Worm (Caenorhabditis elegans) whole organism, young adult: Measurements from ENCODE around the gene C10A4.6.

Experiments
- C17E4.6 ChIP-seq: fragments of 200-800 bp; sonication (Bioruptor generic); IDR thresholded peaks from 2 replicates; pipeline ENCODE4 v1.3.6; 2022; ENCODE audit warnings: missing genetic modification reagents, missing genetic modification characterization, missing compliant biosample characterization
- D2030.7 ChIP-seq: fragments of 200-800 bp; sonication (Bioruptor generic); IDR thresholded peaks from 2 replicates; pipeline ENCODE4 v1.3.6; 2022; ENCODE audit warnings: missing genetic modification reagents, missing genetic modification characterization, missing compliant biosample characterization
- F49E8.2 ChIP-seq: sonication (generic microtip); optimal IDR thresholded peaks from 3 replicates; lab custom pipeline; 2017; ENCODE audit warnings: missing genetic modification characterization, mild to moderate bottlenecking, missing compliant biosample characterization, antibody characterized with exemption, moderate library complexity; ENCODE audit not compliant: insufficient read depth
- F57C9.4 ChIP-seq: sonication (generic microtip); optimal IDR thresholded peaks from 2 replicates; lab custom pipeline; 2017; ENCODE audit warnings: mild to moderate bottlenecking, missing genetic modification characterization, missing compliant biosample characterization
- K11D2.4 ChIP-seq: fragments of 200-800 bp; sonication (Bioruptor generic); IDR thresholded peaks from 2 replicates; pipeline ENCODE4 v1.3.6; 2022; ENCODE audit warnings: missing genetic modification reagents, missing genetic modification characterization, missing compliant biosample characterization
- ZK185.1 ChIP-seq: sonication (generic microtip); optimal IDR thresholded peaks from 2 replicates; lab custom pipeline; 2016; ENCODE audit warnings: mild to moderate bottlenecking, missing genetic modification characterization, missing compliant biosample characterization; ENCODE audit not compliant: poor library complexity, severe bottlenecking
- atf-7 ChIP-seq: sonication (generic microtip); optimal IDR thresholded peaks from 2 replicates; lab custom pipeline; 2017; ENCODE audit warnings: mild to moderate bottlenecking, missing genetic modification characterization, missing compliant biosample characterization
- cebp-1 ChIP-seq, 2 experiments: fragments of 200-800 bp in 1 of 2; sonication (Bioruptor generic) in 1 of 2; sonication (generic microtip) in 1 of 2; IDR thresholded peaks in 1 of 2; optimal IDR thresholded peaks in 1 of 2; 2 replicates each; pipeline versions ENCODE4 v1.3.6 to Lab custom; 2017 to 2022; ENCODE audit warnings: missing compliant biosample characterization in 2 of 2, missing genetic modification characterization in 2 of 2, mild to moderate bottlenecking in 1 of 2, missing genetic modification reagents in 1 of 2, moderate library complexity in 1 of 2
- ceh-91 ChIP-seq: fragments of 200-800 bp; sonication (Bioruptor generic); IDR thresholded peaks from 2 replicates; pipeline ENCODE4 v1.3.6; 2022; ENCODE audit warnings: missing genetic modification reagents, missing genetic modification characterization, missing compliant biosample characterization
- dpff-1 ChIP-seq: sonication (generic microtip); optimal IDR thresholded peaks from 2 replicates; lab custom pipeline; 2017; ENCODE audit warnings: mild to moderate bottlenecking, missing genetic modification characterization, missing compliant biosample characterization
- efl-1 ChIP-seq: fragments of 150-350 bp; optimal IDR thresholded peaks from 2 replicates; lab custom pipeline; 2014; ENCODE audit warnings: missing biosample characterization, missing genetic modification reagents, missing genetic modification characterization
- egl-18 ChIP-seq: fragments of 200-800 bp; sonication (Bioruptor generic); IDR thresholded peaks from 2 replicates; pipeline ENCODE4 v1.3.6; 2022; ENCODE audit warnings: missing genetic modification reagents, missing genetic modification characterization, missing compliant biosample characterization
- ekl-4 ChIP-seq: fragments of 200-800 bp; sonication (Bioruptor generic); IDR thresholded peaks from 2 replicates; pipeline ENCODE4 v1.3.6; 2022; ENCODE audit warnings: missing genetic modification reagents, missing genetic modification characterization, missing compliant biosample characterization
- ets-4 ChIP-seq: fragments of 200-800 bp; sonication (Bioruptor generic); optimal IDR thresholded peaks from 2 replicates; lab custom pipeline; 2018; ENCODE audit warnings: mild to moderate bottlenecking, missing genetic modification characterization, missing compliant biosample characterization
- him-1 ChIP-seq: sonication (generic microtip); optimal IDR thresholded peaks from 2 replicates; lab custom pipeline; 2016; ENCODE audit warnings: missing genotype, missing genetic modification reagents, missing genetic modification characterization, missing compliant biosample characterization
- hmg-1.2 ChIP-seq: fragments of 200-800 bp; sonication (Bioruptor generic); IDR thresholded peaks from 2 replicates; pipeline ENCODE4 v1.3.6; 2022; ENCODE audit warnings: missing genetic modification reagents, missing genetic modification characterization, missing compliant biosample characterization
- hrde-1 ChIP-seq: sonication (generic microtip); optimal IDR thresholded peaks from 2 replicates; lab custom pipeline; 2016; ENCODE audit warnings: missing genetic modification characterization, mild to moderate bottlenecking, missing compliant biosample characterization, moderate library complexity, missing genotype, missing genetic modification reagents, borderline replicate concordance
- lag-1 ChIP-seq: fragments of 200-800 bp; sonication (Bioruptor generic); IDR thresholded peaks from 2 replicates; pipeline ENCODE4 v1.3.6; 2022; ENCODE audit warnings: missing genetic modification reagents, missing genetic modification characterization, missing compliant biosample characterization
- let-607 ChIP-seq, 2 experiments: fragments of 200-800 bp in 1 of 2; sonication (Bioruptor generic) in 1 of 2; sonication (generic microtip) in 1 of 2; optimal IDR thresholded peaks; 2 replicates each; lab custom pipeline; 2016 to 2018; ENCODE audit warnings: mild to moderate bottlenecking in 2 of 2, missing compliant biosample characterization in 2 of 2, missing genetic modification characterization in 2 of 2, moderate library complexity in 2 of 2, missing genotype in 1 of 2
- lin-40 ChIP-seq: sonication (generic microtip); optimal IDR thresholded peaks from 2 replicates; lab custom pipeline; 2016; ENCODE audit warnings: missing genetic modification characterization, mild to moderate bottlenecking, missing compliant biosample characterization, missing genotype, missing genetic modification reagents
- lin-54 ChIP-seq: fragments of 200-800 bp; sonication (Bioruptor generic); optimal IDR thresholded peaks from 2 replicates; lab custom pipeline; 2018; ENCODE audit warnings: mild to moderate bottlenecking, missing genetic modification characterization, missing compliant biosample characterization
- madf-6 ChIP-seq: fragments of 200-800 bp; sonication (Bioruptor generic); IDR thresholded peaks from 2 replicates; pipeline ENCODE4 v1.3.6; 2022; ENCODE audit warnings: missing genetic modification reagents, missing genetic modification characterization, missing compliant biosample characterization
- madf-8 ChIP-seq: fragments of 200-800 bp; sonication (Bioruptor generic); conservative IDR thresholded peaks from 2 replicates; pipeline ENCODE4 v1.3.6; 2022; ENCODE audit warnings: missing genetic modification reagents, missing genetic modification characterization, missing compliant biosample characterization
- mel-28 ChIP-seq: sonication (generic microtip); optimal IDR thresholded peaks from 2 replicates; lab custom pipeline; 2016; ENCODE audit warnings: borderline replicate concordance, mild to moderate bottlenecking, missing genetic modification characterization, missing compliant biosample characterization
- nfyb-1 ChIP-seq: fragments of 200-800 bp; sonication (Bioruptor generic); IDR thresholded peaks from 2 replicates; pipeline ENCODE4 v1.3.6; 2022; ENCODE audit warnings: missing genetic modification reagents, missing genetic modification characterization, missing compliant biosample characterization
- nhr-80 ChIP-seq: sonication (generic microtip); optimal IDR thresholded peaks from 2 replicates; lab custom pipeline; 2016; ENCODE audit warnings: missing genetic modification characterization, missing compliant biosample characterization
- pbrm-1 ChIP-seq: fragments of 200-800 bp; sonication (Bioruptor generic); IDR thresholded peaks from 2 replicates; pipeline ENCODE4 v1.3.6; 2022; ENCODE audit warnings: missing genetic modification reagents, missing genetic modification characterization, missing compliant biosample characterization
- rec-8 ChIP-seq, 2 experiments: sonication (generic microtip); optimal IDR thresholded peaks; 2 replicates each; lab custom pipeline; 2016; ENCODE audit warnings: mild to moderate bottlenecking in 2 of 2, missing genetic modification characterization in 2 of 2, missing genetic modification reagents in 2 of 2, missing genotype in 2 of 2, missing biosample characterization in 1 of 2, missing compliant biosample characterization in 1 of 2, moderate library complexity in 1 of 2
- repo-1 ChIP-seq: sonication (generic microtip); optimal IDR thresholded peaks from 2 replicates; lab custom pipeline; 2017; ENCODE audit warnings: mild to moderate bottlenecking, missing genetic modification characterization, missing compliant biosample characterization
- sea-2 ChIP-seq: fragments of 200-800 bp; sonication (Bioruptor generic); IDR thresholded peaks from 2 replicates; pipeline ENCODE4 v1.3.6; 2022; ENCODE audit warnings: missing genetic modification characterization, missing compliant biosample characterization
- tbp1 ChIP-seq: fragments of 200-800 bp; sonication (Bioruptor generic); optimal IDR thresholded peaks from 2 replicates; lab custom pipeline; 2018; ENCODE audit warnings: mild to moderate bottlenecking, missing genetic modification characterization, missing compliant biosample characterization
- tlf-1 ChIP-seq: fragments of 200-800 bp; sonication (Bioruptor generic); optimal IDR thresholded peaks from 2 replicates; lab custom pipeline; 2018; ENCODE audit warnings: mild to moderate bottlenecking, missing genetic modification characterization, missing compliant biosample characterization
- ztf-22 ChIP-seq: fragments of 200-800 bp; sonication (Bioruptor generic); optimal IDR thresholded peaks from 2 replicates; lab custom pipeline; 2018; ENCODE audit warnings: mild to moderate bottlenecking, missing genetic modification characterization, moderate library complexity, missing compliant biosample characterization
- ztf-25 ChIP-seq: fragments of 200-800 bp; sonication (Bioruptor generic); IDR thresholded peaks from 2 replicates; pipeline ENCODE4 v1.3.6; 2022; ENCODE audit warnings: missing genetic modification reagents, missing genetic modification characterization, missing compliant biosample characterization
- ztf-26 ChIP-seq: sonication (generic microtip); optimal IDR thresholded peaks from 2 replicates; lab custom pipeline; 2017; ENCODE audit warnings: missing genetic modification characterization, missing compliant biosample characterization

Gene C10A4.6

ce11 chrX:7390270-7390669 is at the start of gene C10A4.6:
Gene C10A4.6 (plus strand): TSS chrX:7390570.
- TF ChIP-seq F49E8.2 (tag; lab: Kevin White, UChicago) (no peak), K11D2.4 (GFP tag; lab: Robert Waterston, UW) (no peak), ztf-26 (no peak)
- TF ChIP-seq, all 124 proteins: peak for 0

- TF ChIP-seq atf-7 (tag; lab: Kevin White, UChicago) (peak; percentile 32), lin-54 (GFP tag; lab: Kevin White, UChicago) (no peak), ZK185.1 (tag; lab: Kevin White, UChicago) (peak; percentile 16), ets-4 (GFP tag; lab: Kevin White, UChicago) (peak; percentile 59), ztf-22 (GFP tag; lab: Kevin White, UChicago) (peak; percentile 13), let-607 (tag; optimal IDR thresholded peaks at IDR 0.05; lab: Kevin White, UChicago) (peak in 1 of 2 experiments; percentile 42), tbp1 (GFP tag; lab: Kevin White, UChicago) (peak; percentile 42), cebp-1 (GFP tag; IDR thresholded peaks at IDR 0.05; lab: Robert Waterston, UW) (no peak), cebp-1 (tag; optimal IDR thresholded peaks at IDR 0.05; lab: Kevin White, UChicago) (peak; percentile 3), tlf-1 (no peak), nhr-80 (tag; lab: Kevin White, UChicago) (peak; percentile 99)
Observed at ce11 chrX:7340915-7341559, 49.3 kb upstream of the C10A4.6 start, which contains the start of gene C07D8.6. Gene C07D8.6 (plus strand): TSS chrX:7341509.

- no peak for TF ChIP-seq repo-1 (tag; lab: Kevin White, UChicago)
- TF ChIP-seq efl-1 (GFP tag; lab: Kevin White, UChicago): no peak
- peak; percentile 19 for TF ChIP-seq nhr-80 (tag; lab: Kevin White, UChicago)
- no peak for TF ChIP-seq ekl-4 (GFP tag; lab: Robert Waterston, UW)
- no peak for TF ChIP-seq C17E4.6
- no peak for TF ChIP-seq F57C9.4
- TF ChIP-seq ZK185.1 (tag; lab: Kevin White, UChicago): no peak
Observed at ce11 chrX:7343218-7343617, 47.2 kb upstream of the C10A4.6 start.

- TF ChIP-seq ceh-91 (GFP tag; lab: Robert Waterston, UW): no peak
- TF ChIP-seq him-1: no peak
- no peak for TF ChIP-seq F57C9.4
- no peak for TF ChIP-seq lag-1
- TF ChIP-seq ztf-25 (GFP tag; lab: Robert Waterston, UW): no peak
- TF ChIP-seq pbrm-1 (GFP tag; lab: Robert Waterston, UW): no peak
- no peak for TF ChIP-seq sea-2 (GFP tag; lab: Robert Waterston, UW)
- TF ChIP-seq nfyb-1 (GFP tag; lab: Robert Waterston, UW): no peak
- TF ChIP-seq dpff-1: no peak
- no peak for TF ChIP-seq hrde-1 (tag; lab: Kevin White, UChicago)
- no peak for TF ChIP-seq madf-8 (GFP tag; lab: Robert Waterston, UW)
- no peak for TF ChIP-seq mel-28 (tag; lab: Kevin White, UChicago)
- no peak for TF ChIP-seq hmg-1.2 (GFP tag; lab: Robert Waterston, UW)
- TF ChIP-seq egl-18 (GFP tag; lab: Robert Waterston, UW): no peak
- no peak for TF ChIP-seq D2030.7 (GFP tag; lab: Robert Waterston, UW)
- TF ChIP-seq nhr-80 (tag; lab: Kevin White, UChicago): no peak
- no peak for TF ChIP-seq madf-6 (GFP tag; lab: Robert Waterston, UW)
- TF ChIP-seq ZK185.1 (tag; lab: Kevin White, UChicago): no peak
- TF ChIP-seq rec-8 (tag; optimal IDR thresholded peaks at IDR 0.05; lab: Kevin White, UChicago): no peak
- TF ChIP-seq lin-40 (tag; lab: Kevin White, UChicago): no peak
- TF ChIP-seq, all 124 proteins: peak for 0
Observed at ce11 chrX:7343747-7344146, 46.6 kb upstream of the C10A4.6 start, which contains the start of gene C07D8.5. Gene C07D8.5 (plus strand): TSS chrX:7344047.
